Worm (Caenorhabditis elegans) whole organism, late embryonic: Measurements from ENCODE around the gene rps-5.
A peak's percentile ranks its signal among the peaks of the same experiment; 100 is the strongest.

Experiments
- C08G9.2 ChIP-seq: sonication (generic microtip); optimal IDR thresholded peaks from 2 replicates; lab custom pipeline; 2016; ENCODE audit warnings: mild to moderate bottlenecking, missing genetic modification characterization, moderate library complexity, missing compliant biosample characterization
- F13H6.1 ChIP-seq: sonication (generic microtip); optimal IDR thresholded peaks from 2 replicates; lab custom pipeline; 2016; ENCODE audit warnings: missing genetic modification characterization, missing compliant biosample characterization
- K02D7.2 ChIP-seq: sonication (generic microtip); optimal IDR thresholded peaks from 2 replicates; lab custom pipeline; 2017; ENCODE audit warnings: mild to moderate bottlenecking, missing genetic modification characterization, missing compliant biosample characterization
- K09A11.1 ChIP-seq: sonication (generic microtip); optimal IDR thresholded peaks from 2 replicates; lab custom pipeline; 2017; ENCODE audit warnings: antibody characterized with exemption, mild to moderate bottlenecking, missing genetic modification characterization, missing compliant biosample characterization; ENCODE audit not compliant: insufficient read depth
- Y22D7AL.16 ChIP-seq: sonication (generic microtip); optimal IDR thresholded peaks from 2 replicates; lab custom pipeline; 2016; ENCODE audit warnings: missing genetic modification characterization, missing compliant biosample characterization
- ahr-1 ChIP-seq: sonication (generic microtip); optimal IDR thresholded peaks from 2 replicates; lab custom pipeline; 2016; ENCODE audit warnings: missing genetic modification characterization, missing compliant biosample characterization
- ama-1 ChIP-seq: fragments of 150-350 bp; optimal IDR thresholded peaks from 2 replicates; lab custom pipeline; 2014
- ceh-24 ChIP-seq: sonication (generic microtip); optimal IDR thresholded peaks from 2 replicates; lab custom pipeline; 2016; ENCODE audit warnings: mild to moderate bottlenecking, missing genetic modification characterization, missing compliant biosample characterization
- ceh-30 ChIP-seq: fragments of 150-350 bp; optimal IDR thresholded peaks from 2 replicates; lab custom pipeline; 2014; ENCODE audit warnings: missing biosample characterization, missing genetic modification characterization
- ceh-34 ChIP-seq: sonication (generic microtip); optimal IDR thresholded peaks from 2 replicates; lab custom pipeline; 2016; ENCODE audit warnings: mild to moderate bottlenecking, missing genetic modification characterization, missing compliant biosample characterization
- ceh-45 ChIP-seq: fragments of 200-800 bp; sonication (Bioruptor generic); IDR thresholded peaks from 2 replicates; pipeline ENCODE4 v1.3.6; 2022; ENCODE audit warnings: missing genetic modification reagents, missing genetic modification characterization, missing compliant biosample characterization
- ceh-48 ChIP-seq: sonication (generic microtip); optimal IDR thresholded peaks from 2 replicates; lab custom pipeline; 2016; ENCODE audit warnings: missing genetic modification characterization, inconsistent platforms, missing compliant biosample characterization
- ceh-6 ChIP-seq: fragments of 200-800 bp; sonication (Bioruptor generic); optimal IDR thresholded peaks from 2 replicates; lab custom pipeline; 2018; ENCODE audit warnings: mild to moderate bottlenecking, missing genetic modification characterization, missing compliant biosample characterization
- ceh-9 ChIP-seq: sonication (generic microtip); optimal IDR thresholded peaks from 2 replicates; lab custom pipeline; 2016; ENCODE audit warnings: mild to moderate bottlenecking, missing genetic modification characterization, inconsistent platforms, missing compliant biosample characterization
- dve-1 ChIP-seq: sonication (generic microtip); optimal IDR thresholded peaks from 2 replicates; lab custom pipeline; 2017; ENCODE audit warnings: antibody characterized with exemption, mild to moderate bottlenecking, missing genetic modification characterization, missing compliant biosample characterization
- elt-2 ChIP-seq: sonication (generic microtip); optimal IDR thresholded peaks from 2 replicates; lab custom pipeline; 2016; ENCODE audit warnings: missing genetic modification reagents, missing genetic modification characterization, missing compliant biosample characterization
- fax-1 ChIP-seq: sonication (generic microtip); optimal IDR thresholded peaks from 2 replicates; lab custom pipeline; 2016; ENCODE audit warnings: missing genotype, missing genetic modification characterization, missing compliant biosample characterization
- fkh-10 ChIP-seq: fragments of 150-350 bp; optimal IDR thresholded peaks from 2 replicates; lab custom pipeline; 2014; ENCODE audit warnings: missing biosample characterization, missing genetic modification reagents, missing genetic modification characterization
- fkh-6 ChIP-seq: sonication (generic microtip); optimal IDR thresholded peaks from 2 replicates; lab custom pipeline; 2016; ENCODE audit warnings: missing genetic modification characterization, missing compliant biosample characterization
- gmeb-2 ChIP-seq: sonication (generic microtip); optimal IDR thresholded peaks from 2 replicates; lab custom pipeline; 2016; ENCODE audit warnings: missing genetic modification characterization, inconsistent platforms, missing compliant biosample characterization
- hlh-13 ChIP-seq: fragments of 200-800 bp; sonication (Bioruptor generic); optimal IDR thresholded peaks from 2 replicates; lab custom pipeline; 2018; ENCODE audit warnings: mild to moderate bottlenecking, missing genetic modification characterization, missing compliant biosample characterization
- hlh-6 ChIP-seq: sonication (generic microtip); optimal IDR thresholded peaks from 2 replicates; lab custom pipeline; 2016; ENCODE audit warnings: missing genotype, missing genetic modification characterization, missing compliant biosample characterization
- hlh-8 ChIP-seq: sonication (generic microtip); optimal IDR thresholded peaks from 2 replicates; lab custom pipeline; 2016; ENCODE audit warnings: missing genotype, missing genetic modification characterization, missing compliant biosample characterization
- lim-6 ChIP-seq: sonication (generic microtip); optimal IDR thresholded peaks from 2 replicates; lab custom pipeline; 2016; ENCODE audit warnings: missing genetic modification characterization, missing compliant biosample characterization
- lin-11 ChIP-seq: fragments of 200-800 bp; sonication (Bioruptor generic); optimal IDR thresholded peaks from 2 replicates; lab custom pipeline; 2018; ENCODE audit warnings: mild to moderate bottlenecking, missing genetic modification characterization, missing compliant biosample characterization
- mec-3 ChIP-seq: sonication (generic microtip); optimal IDR thresholded peaks from 2 replicates; lab custom pipeline; 2016; ENCODE audit warnings: borderline replicate concordance, missing genetic modification characterization, missing compliant biosample characterization
- nhr-232 ChIP-seq: sonication (generic microtip); optimal IDR thresholded peaks from 2 replicates; lab custom pipeline; 2016; ENCODE audit warnings: missing genetic modification characterization, missing compliant biosample characterization
- odd-2 ChIP-seq: sonication (generic microtip); optimal IDR thresholded peaks from 2 replicates; lab custom pipeline; 2017; ENCODE audit warnings: antibody characterized with exemption, mild to moderate bottlenecking, missing genetic modification characterization, missing compliant biosample characterization
- pag-3 ChIP-seq: sonication (generic microtip); optimal IDR thresholded peaks from 2 replicates; lab custom pipeline; 2016; ENCODE audit warnings: missing compliant biosample characterization, missing genetic modification characterization, borderline replicate concordance
- pax-1 ChIP-seq: fragments of 150-350 bp; optimal IDR thresholded peaks from 2 replicates; lab custom pipeline; 2014; ENCODE audit warnings: missing biosample characterization, missing genetic modification characterization
- pha-4 ChIP-seq: fragments of 150-350 bp; optimal IDR thresholded peaks from 2 replicates; lab custom pipeline; 2018; ENCODE audit warnings: missing biosample characterization, missing genetic modification reagents, missing genetic modification characterization
- ref-2 ChIP-seq: sonication (generic microtip); optimal IDR thresholded peaks from 2 replicates; lab custom pipeline; 2016; ENCODE audit warnings: missing genetic modification characterization, missing compliant biosample characterization
- rnt-1 ChIP-seq: sonication (generic microtip); optimal IDR thresholded peaks from 2 replicates; lab custom pipeline; 2016; ENCODE audit warnings: missing genetic modification characterization, missing compliant biosample characterization
- sox-2 ChIP-seq: fragments of 200-800 bp; sonication (Bioruptor generic); IDR thresholded peaks from 2 replicates; pipeline ENCODE4 v1.3.6; 2022; ENCODE audit warnings: missing genetic modification reagents, missing genetic modification characterization, missing compliant biosample characterization
- sox-4 ChIP-seq: sonication (generic microtip); optimal IDR thresholded peaks from 2 replicates; lab custom pipeline; 2017; ENCODE audit warnings: mild to moderate bottlenecking, missing genetic modification characterization, inconsistent platforms, missing compliant biosample characterization
- tbx-2 ChIP-seq: sonication (generic microtip); optimal IDR thresholded peaks from 2 replicates; lab custom pipeline; 2016; ENCODE audit warnings: missing genetic modification characterization, missing compliant biosample characterization
- tbx-7 ChIP-seq: sonication (generic microtip); optimal IDR thresholded peaks from 2 replicates; lab custom pipeline; 2016; ENCODE audit warnings: missing genotype, missing genetic modification characterization, missing compliant biosample characterization
- unc-3 ChIP-seq, 2 experiments: fragments of 200-800 bp in 1 of 2; sonication (Bioruptor generic) in 1 of 2; sonication (generic microtip) in 1 of 2; conservative IDR thresholded peaks in 1 of 2; optimal IDR thresholded peaks in 1 of 2; 2 replicates each; pipeline versions ENCODE4 v1.3.6 to Lab custom; 2016 to 2022; ENCODE audit warnings: missing compliant biosample characterization in 2 of 2, missing genetic modification characterization in 2 of 2, missing genetic modification reagents in 1 of 2
- unc-42 ChIP-seq: sonication (generic microtip); optimal IDR thresholded peaks from 2 replicates; lab custom pipeline; 2016; ENCODE audit warnings: missing genotype, missing genetic modification characterization, missing compliant biosample characterization
- unc-55 ChIP-seq: sonication (generic microtip); optimal IDR thresholded peaks from 2 replicates; lab custom pipeline; 2017; ENCODE audit warnings: missing biosample characterization, missing genetic modification reagents, missing genetic modification characterization
- zip-5 ChIP-seq: sonication (generic microtip); optimal IDR thresholded peaks from 2 replicates; lab custom pipeline; 2016; ENCODE audit warnings: missing genetic modification characterization, missing compliant biosample characterization
- ztf-16 ChIP-seq: sonication (generic microtip); optimal IDR thresholded peaks from 2 replicates; lab custom pipeline; 2017; ENCODE audit warnings: missing genetic modification characterization, missing compliant biosample characterization

Gene rps-5

DNA sequence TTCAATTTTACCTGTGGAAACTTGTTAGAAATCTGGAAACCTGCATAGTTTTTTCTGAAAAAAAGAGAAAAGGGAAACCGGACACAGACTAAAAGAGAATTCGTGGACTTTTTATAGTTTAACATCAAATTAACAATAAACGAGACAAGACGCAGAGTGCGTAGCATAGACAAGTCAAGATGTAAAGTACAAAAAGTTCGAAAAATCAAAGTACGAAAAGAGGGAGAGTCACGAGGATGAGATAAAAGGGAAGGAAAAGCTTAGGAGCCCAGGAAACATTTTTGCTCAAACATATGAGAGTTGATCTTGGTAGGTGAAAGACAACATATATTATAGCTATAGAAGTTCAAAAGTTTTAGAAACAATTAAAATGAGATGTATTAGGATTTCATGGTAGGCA is 13.1 kb downstream of the rps-5 start, which contains the start of gene M7.12:
M7.12 (minus strand) TSS at position 188 of the 400 bp plus-strand sequence.
- TF ChIP-seq pha-4 (tag; lab: Kevin White, UChicago): no peak
- TF ChIP-seq unc-42: no peak
- no peak for TF ChIP-seq hlh-6
- TF ChIP-seq sox-2: no peak
- no peak for TF ChIP-seq K09A11.1 (tag; lab: Kevin White, UChicago)
- TF ChIP-seq K02D7.2: no peak
- no peak for TF ChIP-seq fax-1 (tag; lab: Kevin White, UChicago)
- no peak for TF ChIP-seq hlh-8
- TF ChIP-seq zip-5 (tag; lab: Kevin White, UChicago): no peak
- no peak for TF ChIP-seq dve-1 (tag; lab: Kevin White, UChicago)

DNA sequence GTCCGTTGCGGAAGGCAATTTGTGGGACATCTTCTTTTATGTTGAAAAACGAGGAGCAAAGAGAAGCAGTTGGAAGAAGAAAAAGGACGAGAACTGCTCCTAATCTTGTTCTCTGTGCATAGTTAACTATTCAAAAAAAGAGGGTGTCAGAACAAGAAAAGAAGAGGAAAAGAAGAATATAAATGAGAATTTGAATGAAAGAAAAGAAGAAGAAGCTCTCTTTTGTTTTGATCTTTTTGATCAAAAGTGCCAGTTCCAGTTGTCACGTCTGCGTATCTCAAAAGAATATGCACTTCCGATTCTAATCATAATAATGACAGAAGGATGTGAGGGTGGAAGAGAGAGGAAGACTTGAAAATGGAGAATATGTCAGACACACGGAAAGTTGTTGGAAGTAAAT is 15.9 kb downstream of the rps-5 start, which contains the start of gene M7.8:
M7.8 (minus strand) TSS at position 112 of the 400 bp plus-strand sequence.
- TF ChIP-seq ceh-24 (tag; lab: Kevin White, UChicago) (no peak), unc-42 (peak; percentile 41), unc-55 (peak; percentile 32)

DNA sequence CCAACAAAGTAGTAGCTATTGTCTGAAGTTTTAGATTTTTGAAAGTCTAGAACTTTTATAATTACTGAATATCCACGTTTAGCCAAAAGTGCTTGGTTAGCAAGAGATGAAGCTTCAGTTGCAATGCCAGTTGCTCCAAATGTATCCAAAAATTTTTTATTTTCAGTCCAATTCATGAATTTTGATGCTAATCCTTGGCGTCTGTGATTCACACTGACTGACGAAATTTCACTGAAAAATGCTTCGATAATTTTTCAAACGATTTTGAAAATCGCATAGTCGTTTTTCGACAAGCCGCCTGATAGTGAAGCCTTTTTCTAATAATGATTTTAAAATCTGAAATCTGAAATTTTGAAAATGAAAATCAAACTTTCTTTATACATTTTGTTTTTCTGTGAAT is 16.8 kb downstream of the rps-5 start:
- TF ChIP-seq odd-2 (tag; lab: Kevin White, UChicago): no peak
- TF ChIP-seq lim-6 (tag; lab: Kevin White, UChicago): no peak
- TF ChIP-seq tbx-7 (tag; lab: Kevin White, UChicago): no peak
- TF ChIP-seq pag-3: no peak
- TF ChIP-seq ceh-45 (GFP tag; lab: Robert Waterston, UW): no peak
- TF ChIP-seq ceh-9: no peak
- TF ChIP-seq nhr-232: no peak
- no peak for TF ChIP-seq ceh-48 (tag; lab: Kevin White, UChicago)
- no peak for TF ChIP-seq unc-42
- no peak for TF ChIP-seq ztf-16 (tag; lab: Kevin White, UChicago)
- no peak for TF ChIP-seq hlh-13 (GFP tag; lab: Kevin White, UChicago)
- TF ChIP-seq mec-3 (tag; lab: Kevin White, UChicago): no peak
- no peak for TF ChIP-seq ceh-34
- TF ChIP-seq dve-1 (tag; lab: Kevin White, UChicago): no peak
- no peak for TF ChIP-seq F13H6.1
- TF ChIP-seq tbx-2 (tag; lab: Kevin White, UChicago): no peak
- TF ChIP-seq ahr-1 (tag; lab: Kevin White, UChicago): no peak
- TF ChIP-seq sox-4 (tag; lab: Kevin White, UChicago): no peak

DNA sequence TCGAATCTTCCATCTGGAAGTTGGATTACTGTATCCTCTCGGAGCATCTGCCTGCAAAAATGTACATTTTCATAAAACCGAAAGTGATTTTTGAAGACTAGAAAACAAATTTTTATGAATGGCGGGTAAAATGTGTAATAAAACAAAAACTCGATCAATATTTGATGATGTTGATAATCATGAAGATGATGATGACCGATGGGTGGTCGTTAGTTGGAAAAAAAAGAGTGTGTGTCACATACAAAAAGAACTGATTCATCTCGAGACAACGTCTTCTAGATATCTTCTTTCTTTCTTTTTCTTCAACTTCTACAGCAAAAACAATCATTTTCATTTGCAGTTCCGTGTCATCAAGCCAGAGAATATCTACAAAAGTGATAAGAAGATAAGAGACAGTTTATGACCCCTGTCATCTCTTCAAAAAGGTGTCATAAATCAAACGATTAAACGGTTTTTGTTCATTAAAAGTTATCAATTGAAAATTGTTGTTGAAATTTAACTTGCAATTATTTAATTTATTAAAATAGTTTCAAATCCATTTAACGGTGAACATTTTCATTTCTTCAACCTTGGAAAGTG is 18.3 kb downstream of the rps-5 start, which contains the start of gene bcc-1:
bcc-1 (minus strand) TSS at position 51 of the 579 bp plus-strand sequence.
- TF ChIP-seq gmeb-2 (tag; lab: Kevin White, UChicago): no peak
- TF ChIP-seq ama-1 (lab: Kevin White, UChicago): no peak
- TF ChIP-seq pax-1 (tag; lab: Kevin White, UChicago): no peak
- TF ChIP-seq lin-11 (tag; lab: Kevin White, UChicago): no peak
- no peak for TF ChIP-seq rnt-1 (tag; lab: Kevin White, UChicago)
- no peak for TF ChIP-seq C08G9.2 (tag; lab: Kevin White, UChicago)
- TF ChIP-seq elt-2 (tag; lab: Kevin White, UChicago): no peak
- TF ChIP-seq fkh-6 (tag; lab: Kevin White, UChicago): no peak
- TF ChIP-seq ceh-6 (GFP tag; lab: Kevin White, UChicago): no peak
- TF ChIP-seq fkh-10: no peak
- TF ChIP-seq ceh-30 (tag; lab: Kevin White, UChicago): no peak
- TF ChIP-seq Y22D7AL.16 (tag; lab: Kevin White, UChicago): no peak
- TF ChIP-seq K02D7.2: no peak
- TF ChIP-seq tbx-7 (tag; lab: Kevin White, UChicago): no peak
- no peak for TF ChIP-seq ref-2 (tag; lab: Kevin White, UChicago)
- TF ChIP-seq K09A11.1 (tag; lab: Kevin White, UChicago): no peak
- TF ChIP-seq unc-3 (GFP tag; conservative IDR thresholded peaks at IDR 0.05; lab: Robert Waterston, UW): no peak
- TF ChIP-seq unc-3 (tag; optimal IDR thresholded peaks at IDR 0.05; lab: Kevin White, UChicago): no peak
